Worm (Caenorhabditis elegans) whole organism, mixed stage, embryonic: ENCODE results near the gene F43E2.11.

Source experiments
- M03D4.4 ChIP-seq: sonication (generic microtip); optimal IDR thresholded peaks from 2 replicates; lab custom pipeline; 2017; ENCODE audit warnings: mild to moderate bottlenecking, missing genetic modification characterization, missing compliant biosample characterization
- bed-3 ChIP-seq: fragments of 200-800 bp; sonication (Bioruptor generic); optimal IDR thresholded peaks from 3 replicates; lab custom pipeline; 2018; ENCODE audit warnings: mild to moderate bottlenecking, missing genetic modification characterization, moderate library complexity, missing compliant biosample characterization
- ceh-39 ChIP-seq: fragments of 150-350 bp; optimal IDR thresholded peaks from 2 replicates; lab custom pipeline; 2014; ENCODE audit warnings: missing biosample characterization, missing genetic modification characterization
- ceh-43 ChIP-seq: fragments of 200-800 bp; sonication (Bioruptor generic); optimal IDR thresholded peaks from 2 replicates; lab custom pipeline; 2018; ENCODE audit warnings: mild to moderate bottlenecking, missing genetic modification characterization, moderate library complexity, missing compliant biosample characterization
- ces-1 ChIP-seq: fragments of 150-350 bp; optimal IDR thresholded peaks from 2 replicates; lab custom pipeline; 2014; ENCODE audit warnings: missing biosample characterization, missing genetic modification reagents, missing genetic modification characterization
- cnd-1 ChIP-seq: fragments of 200-800 bp; sonication (Bioruptor generic); optimal IDR thresholded peaks from 2 replicates; lab custom pipeline; 2018; ENCODE audit warnings: mild to moderate bottlenecking, missing genetic modification characterization, missing compliant biosample characterization
- elt-1 ChIP-seq: sonication (generic microtip); optimal IDR thresholded peaks from 2 replicates; lab custom pipeline; 2017; ENCODE audit warnings: missing genetic modification characterization, mild to moderate bottlenecking, missing compliant biosample characterization, antibody characterized with exemption, moderate library complexity, borderline replicate concordance; ENCODE audit not compliant: insufficient read depth
- elt-3 ChIP-seq: fragments of 150-350 bp; optimal IDR thresholded peaks from 2 replicates; lab custom pipeline; 2014; ENCODE audit warnings: missing biosample characterization, missing genetic modification characterization
- ham-2 ChIP-seq: fragments of 200-800 bp; sonication (Bioruptor generic); optimal IDR thresholded peaks from 2 replicates; lab custom pipeline; 2018; ENCODE audit warnings: mild to moderate bottlenecking, missing genetic modification characterization, missing compliant biosample characterization
- hlh-1 ChIP-seq: fragments of 150-350 bp; optimal IDR thresholded peaks from 2 replicates; lab custom pipeline; 2014; ENCODE audit warnings: missing biosample characterization, missing genetic modification reagents, missing genetic modification characterization
- lin-13 ChIP-seq: fragments of 150-350 bp; optimal IDR thresholded peaks from 2 replicates; lab custom pipeline; 2014; ENCODE audit warnings: missing biosample characterization, missing genetic modification characterization
- lin-32 ChIP-seq: fragments of 200-800 bp; sonication (Bioruptor generic); optimal IDR thresholded peaks from 2 replicates; lab custom pipeline; 2018; ENCODE audit warnings: mild to moderate bottlenecking, missing genetic modification characterization, missing compliant biosample characterization
- lsy-2 ChIP-seq: fragments of 150-350 bp; optimal IDR thresholded peaks from 2 replicates; lab custom pipeline; 2014; ENCODE audit warnings: missing biosample characterization, missing genetic modification characterization
- mab-5 ChIP-seq: fragments of 150-350 bp; optimal IDR thresholded peaks from 2 replicates; lab custom pipeline; 2014; ENCODE audit warnings: missing biosample characterization, missing genetic modification characterization
- mls-2 ChIP-seq: sonication (generic microtip); optimal IDR thresholded peaks from 2 replicates; lab custom pipeline; 2016; ENCODE audit warnings: mild to moderate bottlenecking, missing genetic modification characterization, moderate library complexity, missing compliant biosample characterization
- nhr-12 ChIP-seq: fragments of 150-350 bp; optimal IDR thresholded peaks from 2 replicates; lab custom pipeline; 2014; ENCODE audit warnings: missing biosample characterization, missing genetic modification characterization
- nhr-2 ChIP-seq: fragments of 150-350 bp; optimal IDR thresholded peaks from 2 replicates; lab custom pipeline; 2014; ENCODE audit warnings: missing biosample characterization, missing genetic modification characterization
- nhr-237 ChIP-seq: fragments of 150-350 bp; optimal IDR thresholded peaks from 2 replicates; lab custom pipeline; 2014; ENCODE audit warnings: missing biosample characterization, missing genetic modification characterization
- nhr-28 ChIP-seq: fragments of 150-350 bp; optimal IDR thresholded peaks from 2 replicates; lab custom pipeline; 2014; ENCODE audit warnings: missing biosample characterization, missing genetic modification characterization
- nhr-76 ChIP-seq: sonication (generic microtip); optimal IDR thresholded peaks from 2 replicates; lab custom pipeline; 2017; ENCODE audit warnings: missing biosample characterization, missing genetic modification characterization
- pha-4 ChIP-seq: fragments of 150-350 bp; optimal IDR thresholded peaks from 2 replicates; lab custom pipeline; 2018; ENCODE audit warnings: missing biosample characterization, missing genetic modification reagents, missing genetic modification characterization
- sptf-1 ChIP-seq: sonication (generic microtip); optimal IDR thresholded peaks from 2 replicates; lab custom pipeline; 2017; ENCODE audit warnings: mild to moderate bottlenecking, missing genetic modification characterization, moderate library complexity, missing compliant biosample characterization
- tbx-8 ChIP-seq: fragments of 200-800 bp; sonication (Bioruptor generic); optimal IDR thresholded peaks from 2 replicates; lab custom pipeline; 2018; ENCODE audit warnings: mild to moderate bottlenecking, missing genetic modification characterization, moderate library complexity, missing compliant biosample characterization
- unc-120 ChIP-seq: sonication (generic microtip); optimal IDR thresholded peaks from 2 replicates; lab custom pipeline; 2017; ENCODE audit warnings: missing genetic modification characterization, missing compliant biosample characterization; ENCODE audit not compliant: poor library complexity, severe bottlenecking
- zip-8 ChIP-seq: fragments of 150-350 bp; optimal IDR thresholded peaks from 2 replicates; lab custom pipeline; 2014; ENCODE audit warnings: missing biosample characterization, missing genetic modification characterization

F43E2.11 gene

DNA sequence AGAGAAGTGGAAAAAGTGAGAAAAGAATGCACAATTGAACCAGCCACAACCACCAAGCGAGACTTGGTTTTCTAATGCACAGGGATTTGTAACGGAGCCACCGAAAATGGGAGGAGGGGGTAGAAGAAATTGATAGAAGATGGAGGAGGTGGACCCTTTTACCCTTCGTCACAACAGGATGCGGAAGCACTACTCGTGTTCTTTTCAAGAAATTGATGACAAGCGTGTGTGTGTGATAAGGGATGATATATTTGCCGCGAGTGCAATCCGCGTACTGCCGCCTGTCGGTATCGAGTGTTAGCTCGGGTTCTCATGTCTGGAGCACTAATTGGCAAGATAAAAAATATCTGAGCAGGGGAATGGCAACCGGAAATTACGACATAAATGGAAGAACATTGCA lies 46.2 kb downstream of the F43E2.11 start, which contains the start of gene F21D12.3:
F21D12.3 (minus strand) TSS at position 101 of the 400 bp plus-strand sequence.
- TF ChIP-seq nhr-12 (no peak), M03D4.4 (tag; lab: Kevin White, UChicago) (no peak), lin-32 (no peak), zip-8 (no peak), tbx-8 (GFP tag; lab: Kevin White, UChicago) (no peak), ceh-43 (GFP tag; lab: Kevin White, UChicago) (no peak), bed-3 (GFP tag; lab: Kevin White, UChicago) (no peak), unc-120 (tag; lab: Kevin White, UChicago) (no peak), pha-4 (tag; lab: Kevin White, UChicago) (no peak), cnd-1 (tag; lab: Kevin White, UChicago) (no peak), lin-13 (tag; lab: Kevin White, UChicago) (no peak), nhr-237 (tag; lab: Kevin White, UChicago) (no peak), nhr-2 (tag; lab: Kevin White, UChicago) (no peak)
- TF ChIP-seq, all 35 proteins: peak for 0

DNA sequence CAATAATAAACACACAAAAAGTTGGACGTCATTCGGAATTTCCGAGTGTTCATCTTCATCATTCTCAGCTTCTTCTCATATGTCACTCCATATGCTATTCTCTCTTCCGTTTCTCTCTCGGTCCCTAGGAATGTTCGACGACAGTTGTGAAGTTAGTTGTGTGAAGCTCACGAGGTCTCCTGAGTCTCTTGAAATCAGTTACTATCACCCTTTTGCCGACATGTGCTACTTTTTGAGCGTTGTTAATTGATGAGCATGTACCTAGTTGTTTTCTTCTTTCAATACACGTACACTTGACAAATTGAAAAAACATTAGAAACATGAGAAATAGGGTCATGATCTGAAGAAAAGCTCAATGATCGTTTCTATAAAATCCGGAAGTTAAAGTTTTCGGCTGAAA lies 46.8 kb downstream of the F43E2.11 start:
- no peak for TF ChIP-seq elt-3 (tag; lab: Kevin White, UChicago)
- no peak for TF ChIP-seq lin-32
- TF ChIP-seq mab-5 (tag; lab: Kevin White, UChicago), result no peak
- TF ChIP-seq nhr-2 (tag; lab: Kevin White, UChicago), result no peak
- no peak for TF ChIP-seq nhr-76 (tag; lab: Kevin White, UChicago)
- TF ChIP-seq ham-2 (GFP tag; lab: Kevin White, UChicago), result no peak
- TF ChIP-seq unc-120 (tag; lab: Kevin White, UChicago), result peak; percentile 24
- TF ChIP-seq hlh-1, result peak; percentile 70
- no peak for TF ChIP-seq mls-2
- TF ChIP-seq M03D4.4 (tag; lab: Kevin White, UChicago), result no peak
- TF ChIP-seq ceh-43 (GFP tag; lab: Kevin White, UChicago), result no peak

DNA sequence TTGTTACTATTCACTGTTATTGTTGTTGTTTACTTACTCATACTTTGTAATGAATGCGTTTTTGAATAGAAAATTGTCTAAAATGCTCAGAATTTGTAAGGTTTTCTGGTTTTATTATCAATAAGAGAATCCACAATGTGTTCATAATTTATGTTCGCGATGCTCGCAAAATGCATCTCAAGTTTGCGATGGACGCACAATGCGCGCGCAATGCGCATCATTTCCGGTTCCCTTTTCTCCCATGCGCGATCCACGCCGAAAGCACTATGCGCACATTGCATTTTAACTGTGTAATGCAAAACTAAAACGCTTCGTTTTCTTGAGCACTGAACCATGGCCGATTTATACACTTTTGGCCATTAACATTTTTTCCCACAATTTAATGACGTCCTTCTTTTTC lies 50.6 kb downstream of the F43E2.11 start:
- TF ChIP-seq hlh-1 (no peak), zip-8 (no peak), lsy-2 (no peak), pha-4 (tag; lab: Kevin White, UChicago) (no peak), sptf-1 (tag; lab: Kevin White, UChicago) (no peak), elt-1 (tag; lab: Kevin White, UChicago) (no peak), ces-1 (GFP tag; lab: Kevin White, UChicago) (no peak), nhr-28 (tag; lab: Kevin White, UChicago) (no peak), lin-13 (tag; lab: Kevin White, UChicago) (no peak), ceh-39 (no peak)
